Fruit fly (Drosophila melanogaster) whole organism: ENCODE measurements around the gene CG15531.

Experiments used
- CG8478 ChIP-seq: fragments of >200 bp; optimal IDR thresholded peaks from 2 replicates; lab custom pipeline; 2018; ENCODE audit warnings: inconsistent platforms
- Dll ChIP-seq: fragments of >200 bp; optimal IDR thresholded peaks from 2 replicates; lab custom pipeline; 2017
- pan ChIP-seq: fragments of >200 bp; optimal IDR thresholded peaks from 2 replicates; lab custom pipeline; 2017
- psq ChIP-seq: fragments of >200 bp; optimal IDR thresholded peaks from 2 replicates; lab custom pipeline; 2017

DNA sequence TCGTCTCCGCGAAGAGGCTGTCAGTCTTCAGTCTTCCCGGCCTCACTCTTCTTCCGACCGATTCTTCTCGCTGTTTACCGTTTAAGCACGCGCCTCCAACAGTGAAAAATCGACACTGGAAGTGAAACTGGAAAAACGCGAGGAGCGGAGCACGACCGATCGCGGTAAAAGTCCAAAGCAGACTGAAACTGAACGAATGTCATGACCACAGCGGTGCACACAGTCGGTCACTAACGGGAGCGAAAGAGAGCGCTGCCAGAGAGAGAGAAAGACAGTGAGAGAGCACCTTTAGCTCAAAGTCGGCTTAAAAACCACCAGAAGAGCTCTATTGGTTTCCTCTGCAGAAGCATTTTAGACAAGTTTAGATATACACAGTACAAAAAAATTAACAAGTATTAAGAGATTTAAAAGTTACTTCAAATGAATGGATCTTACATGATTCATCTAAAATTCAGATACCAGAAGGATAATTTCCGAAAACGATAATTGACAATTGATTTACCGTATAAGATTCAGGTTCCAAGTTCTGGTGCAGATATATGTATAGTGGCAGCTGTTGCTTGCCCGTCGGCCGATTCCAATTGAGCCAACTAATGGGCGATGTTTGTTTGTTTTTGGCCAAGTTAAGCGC is 35.6 kb downstream of the CG15531 start, which contains the start of gene CG11498:
- TF ChIP-seq pan (lab: Kevin White, UChicago) (no peak), Dll (lab: Kevin White, UChicago) (no peak), CG8478 (lab: Kevin White, UChicago) (no peak), psq (lab: Kevin White, UChicago) (no peak)
